Worm (Caenorhabditis elegans) whole organism, L2 larva: ENCODE measurements around the gene uda-1.

Source experiments
- C34F6.9 ChIP-seq: fragments of 150-350 bp; optimal IDR thresholded peaks from 2 replicates; lab custom pipeline; 2014; ENCODE audit warnings: missing biosample characterization, missing genetic modification characterization
- F13H6.1 ChIP-seq: sonication (generic microtip); optimal IDR thresholded peaks from 2 replicates; lab custom pipeline; 2016; ENCODE audit warnings: missing genetic modification characterization, missing compliant biosample characterization
- R02D3.7 ChIP-seq: fragments of 150-350 bp; optimal IDR thresholded peaks from 2 replicates; lab custom pipeline; 2014; ENCODE audit warnings: missing biosample characterization, missing genetic modification characterization
- Y55F3AM.14 ChIP-seq: fragments of 200-800 bp; sonication (Bioruptor generic); optimal IDR thresholded peaks from 2 replicates; lab custom pipeline; 2018; ENCODE audit warnings: mild to moderate bottlenecking, missing genetic modification characterization, missing compliant biosample characterization
- ZK546.5 ChIP-seq: sonication (generic microtip); optimal IDR thresholded peaks from 2 replicates; lab custom pipeline; 2017; ENCODE audit warnings: missing biosample characterization, missing genetic modification characterization
- alr-1 ChIP-seq: fragments of 150-350 bp; optimal IDR thresholded peaks from 2 replicates; lab custom pipeline; 2014; ENCODE audit warnings: missing biosample characterization, missing genetic modification characterization
- aly-2 ChIP-seq: fragments of 150-350 bp; optimal IDR thresholded peaks from 2 replicates; lab custom pipeline; 2014; ENCODE audit warnings: missing biosample characterization, missing genetic modification characterization
- ama-1 ChIP-seq: fragments of 150-350 bp; optimal IDR thresholded peaks from 2 replicates; lab custom pipeline; 2018; ENCODE audit warnings: inconsistent platforms
- blmp-1 ChIP-seq: sonication (generic microtip); optimal IDR thresholded peaks from 2 replicates; lab custom pipeline; 2017; ENCODE audit warnings: missing genetic modification characterization, mild to moderate bottlenecking, missing compliant biosample characterization, antibody characterized with exemption, moderate library complexity; ENCODE audit not compliant: insufficient read depth
- ceh-16 ChIP-seq: fragments of 150-350 bp; optimal IDR thresholded peaks from 2 replicates; lab custom pipeline; 2014; ENCODE audit warnings: missing biosample characterization, missing genetic modification characterization
- ceh-82 ChIP-seq: fragments of 150-350 bp; optimal IDR thresholded peaks from 2 replicates; lab custom pipeline; 2014; ENCODE audit warnings: missing biosample characterization, missing genetic modification characterization
- crh-2 ChIP-seq: sonication (generic microtip); optimal IDR thresholded peaks from 2 replicates; lab custom pipeline; 2017; ENCODE audit warnings: missing biosample characterization, missing genetic modification characterization
- dmd-4 ChIP-seq: sonication (generic microtip); optimal IDR thresholded peaks from 2 replicates; lab custom pipeline; 2017; ENCODE audit warnings: missing biosample characterization, missing genetic modification characterization
- egl-27 ChIP-seq: sonication (generic microtip); optimal IDR thresholded peaks from 3 replicates; lab custom pipeline; 2017; ENCODE audit warnings: missing biosample characterization, missing genetic modification reagents, missing genetic modification characterization
- elt-1 ChIP-seq: fragments of 150-350 bp; optimal IDR thresholded peaks from 2 replicates; lab custom pipeline; 2014; ENCODE audit warnings: missing biosample characterization, missing genetic modification characterization
- elt-3 ChIP-seq: sonication (generic microtip); optimal IDR thresholded peaks from 2 replicates; lab custom pipeline; 2017; ENCODE audit warnings: missing biosample characterization, missing genetic modification characterization
- fos-1 ChIP-seq: fragments of 150-350 bp; optimal IDR thresholded peaks from 2 replicates; lab custom pipeline; 2014; ENCODE audit warnings: missing biosample characterization, missing genetic modification characterization
- gmeb-1 ChIP-seq: fragments of 150-350 bp; optimal IDR thresholded peaks from 2 replicates; lab custom pipeline; 2014; ENCODE audit warnings: missing biosample characterization, missing genetic modification characterization
- lin-11 ChIP-seq: fragments of 150-350 bp; sonication (generic microtip); optimal IDR thresholded peaks from 2 replicates; lab custom pipeline; 2014; ENCODE audit warnings: missing biosample characterization, missing genetic modification characterization, inconsistent platforms, mixed read lengths
- lin-13 ChIP-seq: fragments of 150-350 bp; optimal IDR thresholded peaks from 2 replicates; lab custom pipeline; 2014; ENCODE audit warnings: missing biosample characterization, missing genetic modification reagents, missing genetic modification characterization
- lin-39 ChIP-seq: fragments of 150-350 bp; optimal IDR thresholded peaks from 2 replicates; lab custom pipeline; 2014; ENCODE audit warnings: missing biosample characterization, missing genetic modification reagents, missing genetic modification characterization
- lsy-2 ChIP-seq, 2 experiments: fragments of 150-350 bp in 1 of 2; sonication (generic microtip) in 1 of 2; optimal IDR thresholded peaks; 2 replicates each; lab custom pipeline; 2014 to 2017; ENCODE audit warnings: missing biosample characterization in 2 of 2, missing genetic modification characterization in 2 of 2
- mab-5 ChIP-seq: fragments of 150-350 bp; optimal IDR thresholded peaks from 2 replicates; lab custom pipeline; 2014; ENCODE audit warnings: missing biosample characterization, missing genetic modification characterization
- mbf-1 ChIP-seq: sonication (generic microtip); optimal IDR thresholded peaks from 2 replicates; lab custom pipeline; 2017; ENCODE audit warnings: missing biosample characterization, missing genetic modification characterization
- mdl-1 ChIP-seq, 2 experiments: fragments of 150-350 bp in 1 of 2; sonication (generic microtip) in 1 of 2; optimal IDR thresholded peaks; 2 replicates each; lab custom pipeline; 2017; ENCODE audit warnings: missing biosample characterization in 2 of 2, missing genetic modification characterization in 2 of 2
- nhr-10 ChIP-seq: sonication (generic microtip); optimal IDR thresholded peaks from 2 replicates; lab custom pipeline; 2017; ENCODE audit warnings: missing biosample characterization, missing genetic modification characterization
- nhr-11 ChIP-seq: fragments of 150-350 bp; optimal IDR thresholded peaks from 2 replicates; lab custom pipeline; 2014; ENCODE audit warnings: missing biosample characterization, missing genetic modification characterization
- nhr-12 ChIP-seq: fragments of 150-350 bp; optimal IDR thresholded peaks from 2 replicates; lab custom pipeline; 2014; ENCODE audit warnings: missing biosample characterization, missing genetic modification characterization
- nhr-129 ChIP-seq: fragments of 150-350 bp; optimal IDR thresholded peaks from 2 replicates; lab custom pipeline; 2014; ENCODE audit warnings: missing biosample characterization, missing genetic modification characterization
- nhr-21 ChIP-seq: fragments of 150-350 bp; optimal IDR thresholded peaks from 2 replicates; lab custom pipeline; 2014; ENCODE audit warnings: missing biosample characterization, missing genetic modification characterization
- nhr-23 ChIP-seq: fragments of 150-350 bp; optimal IDR thresholded peaks from 2 replicates; lab custom pipeline; 2014; ENCODE audit warnings: missing biosample characterization, missing genetic modification reagents, missing genetic modification characterization
- nhr-237 ChIP-seq: fragments of 150-350 bp; optimal IDR thresholded peaks from 2 replicates; lab custom pipeline; 2014; ENCODE audit warnings: missing biosample characterization, missing genetic modification characterization
- nhr-25 ChIP-seq: fragments of 150-350 bp; sonication (generic microtip); optimal IDR thresholded peaks from 3 replicates; lab custom pipeline; 2014; ENCODE audit warnings: missing biosample characterization, missing genetic modification characterization
- nhr-6 ChIP-seq: fragments of 150-350 bp; optimal IDR thresholded peaks from 2 replicates; lab custom pipeline; 2014; ENCODE audit warnings: missing biosample characterization, missing genetic modification characterization
- nhr-77 ChIP-seq: fragments of 150-350 bp; optimal IDR thresholded peaks from 2 replicates; lab custom pipeline; 2014; ENCODE audit warnings: missing biosample characterization, missing genetic modification characterization
- sem-4 ChIP-seq: fragments of 150-350 bp; optimal IDR thresholded peaks from 2 replicates; lab custom pipeline; 2014; ENCODE audit warnings: missing biosample characterization, missing genetic modification reagents, missing genetic modification characterization
- skn-1 ChIP-seq: sonication (generic microtip); optimal IDR thresholded peaks from 2 replicates; lab custom pipeline; 2017; ENCODE audit warnings: missing biosample characterization, missing genetic modification characterization
- sma-3 ChIP-seq: sonication (generic microtip); optimal IDR thresholded peaks from 2 replicates; lab custom pipeline; 2016; ENCODE audit warnings: missing genetic modification reagents, missing genetic modification characterization, missing compliant biosample characterization
- sma-9 ChIP-seq, 2 experiments: fragments of 150-350 bp in 1 of 2; sonication (generic microtip) in 1 of 2; optimal IDR thresholded peaks; 2 replicates each; lab custom pipeline; 2014 to 2016; ENCODE audit warnings: missing genetic modification characterization in 2 of 2, mild to moderate bottlenecking in 1 of 2, missing biosample characterization in 1 of 2, missing compliant biosample characterization in 1 of 2, missing genetic modification reagents in 1 of 2, moderate library complexity in 1 of 2
- snpc-4 ChIP-seq: fragments of 150-350 bp; optimal IDR thresholded peaks from 2 replicates; lab custom pipeline; 2014; ENCODE audit warnings: missing biosample characterization, missing genetic modification characterization
- unc-39 ChIP-seq: fragments of 150-350 bp; optimal IDR thresholded peaks from 2 replicates; lab custom pipeline; 2014; ENCODE audit warnings: missing biosample characterization, missing genetic modification characterization
- unc-55 ChIP-seq: fragments of 150-350 bp; sonication (generic microtip); optimal IDR thresholded peaks from 3 replicates; lab custom pipeline; 2014; ENCODE audit warnings: missing biosample characterization, missing genetic modification reagents, missing genetic modification characterization
- unc-62 ChIP-seq: fragments of 150-350 bp; optimal IDR thresholded peaks from 2 replicates; lab custom pipeline; 2014; ENCODE audit warnings: missing biosample characterization, missing genetic modification reagents, missing genetic modification characterization
- zag-1 ChIP-seq: fragments of 150-350 bp; optimal IDR thresholded peaks from 2 replicates; lab custom pipeline; 2014; ENCODE audit warnings: missing biosample characterization, missing genetic modification characterization
- ztf-1 ChIP-seq: fragments of 200-800 bp; sonication (Bioruptor generic); conservative IDR thresholded peaks from 2 replicates; pipeline ENCODE4 v1.3.6; 2022; ENCODE audit warnings: missing genetic modification characterization, missing compliant biosample characterization
- ztf-4 ChIP-seq: fragments of 150-350 bp; optimal IDR thresholded peaks from 2 replicates; lab custom pipeline; 2014; ENCODE audit warnings: missing biosample characterization, missing genetic modification characterization

Gene uda-1

DNA sequence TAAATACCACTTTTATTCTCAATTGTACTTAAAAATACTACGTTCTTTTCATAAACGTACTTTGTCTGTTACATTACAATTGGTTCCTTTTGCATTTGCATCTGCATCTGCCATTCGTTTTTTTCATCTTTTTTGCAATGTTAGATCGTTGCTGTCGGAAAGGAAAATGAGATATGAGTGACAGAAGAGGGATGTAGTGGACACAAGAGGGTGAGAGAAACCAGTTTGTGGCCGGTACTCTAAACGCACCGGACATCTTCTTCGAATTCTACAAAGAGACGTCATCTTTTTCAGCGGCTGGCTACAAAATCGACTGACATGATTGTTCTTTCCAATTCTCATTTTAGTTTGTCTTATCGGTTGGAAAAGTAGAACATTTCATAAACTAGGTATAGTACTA is 1.8 kb upstream of the uda-1 start:
- TF ChIP-seq lin-13 (GFP tag; lab: Kevin White, UChicago) (no peak), sma-9 (GFP tag; optimal IDR thresholded peaks at IDR 0.05; lab: Kevin White, UChicago) (peak; percentile 52), sma-9 (tag; optimal IDR thresholded peaks at IDR 0.05; lab: Kevin White, UChicago) (no peak), nhr-6 (tag; lab: Kevin White, UChicago) (peak; percentile 41), dmd-4 (tag; lab: Kevin White, UChicago) (no peak), crh-2 (peak; percentile 38), nhr-11 (tag; lab: Kevin White, UChicago) (no peak), mdl-1 (tag; optimal IDR thresholded peaks at IDR 0.05; lab: Kevin White, UChicago) (no peak), Y55F3AM.14 (GFP tag; lab: Kevin White, UChicago) (no peak), ztf-1 (GFP tag; lab: Robert Waterston, UW) (no peak), zag-1 (tag; lab: Kevin White, UChicago) (no peak), nhr-25 (peak; percentile 60), unc-62 (GFP tag; lab: Kevin White, UChicago) (no peak), nhr-21 (tag; lab: Kevin White, UChicago) (no peak), F13H6.1 (tag; lab: Kevin White, UChicago) (no peak), ceh-16 (tag; lab: Kevin White, UChicago) (no peak), unc-39 (no peak), alr-1 (no peak), gmeb-1 (no peak), lin-39 (tag; lab: Kevin White, UChicago) (no peak), ama-1 (lab: Kevin White, UChicago) (no peak), nhr-237 (tag; lab: Kevin White, UChicago) (no peak), snpc-4 (tag; lab: Kevin White, UChicago) (no peak), unc-55 (no peak), aly-2 (tag; lab: Kevin White, UChicago) (no peak), sma-3 (GFP tag; lab: Kevin White, UChicago) (no peak), R02D3.7 (tag; lab: Kevin White, UChicago) (no peak), ztf-4 (tag; lab: Kevin White, UChicago) (no peak), mbf-1 (no peak), elt-3 (tag; lab: Kevin White, UChicago) (no peak), egl-27 (no peak), nhr-129 (peak; percentile 12), skn-1 (no peak), nhr-23 (no peak), nhr-10 (tag; lab: Kevin White, UChicago) (no peak), fos-1 (tag; lab: Kevin White, UChicago) (no peak), lin-11 (tag; lab: Kevin White, UChicago) (no peak), nhr-77 (tag; lab: Kevin White, UChicago) (no peak), mab-5 (tag; lab: Kevin White, UChicago) (no peak), elt-1 (tag; lab: Kevin White, UChicago) (no peak), lsy-2 (tag; optimal IDR thresholded peaks at IDR 0.05; lab: Kevin White, UChicago) (no peak), ZK546.5 (no peak), blmp-1 (tag; lab: Kevin White, UChicago) (peak; percentile 55)

DNA sequence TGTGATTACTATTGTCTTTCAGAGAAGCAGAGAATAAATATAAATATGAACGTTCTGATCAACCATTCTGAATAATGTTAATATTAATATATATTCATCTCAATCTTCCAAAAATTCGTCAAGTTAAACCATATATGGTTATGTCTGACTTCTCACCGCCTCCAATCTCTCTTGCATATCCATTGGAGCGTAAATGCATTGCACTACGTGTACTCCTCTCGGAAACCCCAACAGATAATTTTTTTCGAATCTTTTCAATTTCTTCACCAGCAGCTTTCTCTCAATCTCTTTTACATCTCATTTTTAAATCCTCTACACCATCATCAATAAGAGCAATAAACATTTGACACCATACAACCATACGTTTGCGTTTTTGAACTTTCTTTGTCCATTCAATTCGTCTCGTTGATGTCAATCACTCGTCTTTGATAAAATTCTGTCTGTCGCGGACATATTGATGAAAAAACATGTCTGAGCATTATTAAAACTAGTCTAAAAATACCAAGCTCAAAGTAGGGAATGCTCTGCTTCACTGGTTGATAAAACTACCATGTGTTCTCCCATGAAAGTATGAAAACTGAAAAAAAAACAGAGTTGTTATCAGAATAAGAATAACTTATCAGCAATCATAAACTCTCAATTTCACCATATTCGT is 1.1 kb upstream of the uda-1 start:
- TF ChIP-seq nhr-25, result peak; percentile 38
- no peak for TF ChIP-seq F13H6.1 (tag; lab: Kevin White, UChicago)
- TF ChIP-seq blmp-1 (tag; lab: Kevin White, UChicago), result no peak
- no peak for TF ChIP-seq unc-62 (GFP tag; lab: Kevin White, UChicago)
- peak; percentile 60 for TF ChIP-seq snpc-4 (tag; lab: Kevin White, UChicago)
- TF ChIP-seq sem-4, result peak; percentile 69
- TF ChIP-seq nhr-129, result peak; percentile 72
- no peak for TF ChIP-seq nhr-12
- TF ChIP-seq unc-55, result peak; percentile 87
- no peak for TF ChIP-seq ceh-16 (tag; lab: Kevin White, UChicago)
- peak; percentile 15 for TF ChIP-seq mab-5 (tag; lab: Kevin White, UChicago)
- TF ChIP-seq sma-9 (GFP tag; optimal IDR thresholded peaks at IDR 0.05; lab: Kevin White, UChicago), result peak; percentile 52
- no peak for TF ChIP-seq sma-9 (tag; optimal IDR thresholded peaks at IDR 0.05; lab: Kevin White, UChicago)
- no peak for TF ChIP-seq nhr-23
- no peak for TF ChIP-seq ceh-82 (tag; lab: Kevin White, UChicago)
- TF ChIP-seq lin-39 (tag; lab: Kevin White, UChicago), result no peak
- no peak for TF ChIP-seq lin-11 (tag; lab: Kevin White, UChicago)
- TF ChIP-seq nhr-11 (tag; lab: Kevin White, UChicago), result peak; percentile 29
- TF ChIP-seq crh-2, result peak; percentile 61
- no peak for TF ChIP-seq ztf-1 (GFP tag; lab: Robert Waterston, UW)
- TF ChIP-seq C34F6.9 (tag; lab: Kevin White, UChicago), result peak; percentile 71
- no peak for TF ChIP-seq mbf-1
- no peak for TF ChIP-seq alr-1
- peak; percentile 70 for TF ChIP-seq lin-13 (GFP tag; lab: Kevin White, UChicago)
- TF ChIP-seq skn-1, result no peak
- TF ChIP-seq fos-1 (tag; lab: Kevin White, UChicago), result no peak
- TF ChIP-seq nhr-237 (tag; lab: Kevin White, UChicago), result no peak
- TF ChIP-seq zag-1 (tag; lab: Kevin White, UChicago), result peak; percentile 14
- no peak for TF ChIP-seq R02D3.7 (tag; lab: Kevin White, UChicago)
- no peak for TF ChIP-seq nhr-6 (tag; lab: Kevin White, UChicago)
- no peak for TF ChIP-seq egl-27
- no peak for TF ChIP-seq ama-1 (lab: Kevin White, UChicago)
- peak; percentile 1 for TF ChIP-seq nhr-21 (tag; lab: Kevin White, UChicago)
- TF ChIP-seq ZK546.5, result no peak
- peak in 1 of 2 experiments; percentile 81 for TF ChIP-seq lsy-2 (tag; optimal IDR thresholded peaks at IDR 0.05; lab: Kevin White, UChicago)
- TF ChIP-seq ztf-4 (tag; lab: Kevin White, UChicago), result no peak
